Fruit fly (Drosophila melanogaster) whole organism, embryonic: ENCODE data around the gene pot.
A peak's percentile ranks its signal among the peaks of the same experiment; 100 is the strongest.

ENCODE experiments used
- Bdp1 ChIP-seq: fragments of 200-800 bp; sonication (Bioruptor generic); optimal IDR thresholded peaks from 3 replicates; lab custom pipeline; 2016; ENCODE audit warnings: missing biosample characterization, missing genetic modification characterization
- CG10431 ChIP-seq: fragments of 200-800 bp; sonication (Bioruptor generic); optimal IDR thresholded peaks from 3 replicates; lab custom pipeline; 2018; ENCODE audit warnings: missing biosample characterization, mild to moderate bottlenecking, missing genetic modification characterization
- CG11695 ChIP-seq: fragments of 200-800 bp; sonication (Bioruptor generic); IDR thresholded peaks from 3 replicates; pipeline ENCODE4 v1.3.6; 2022; ENCODE audit warnings: missing biosample characterization, missing genetic modification characterization
- CG11723 ChIP-seq: fragments of 200-800 bp; sonication (Bioruptor generic); optimal IDR thresholded peaks from 2 replicates; lab custom pipeline; 2017; ENCODE audit warnings: missing biosample characterization, mild to moderate bottlenecking, missing genetic modification characterization
- CG1233 ChIP-seq: fragments of 200-800 bp; sonication (Bioruptor generic); optimal IDR thresholded peaks from 4 replicates; lab custom pipeline; 2018; ENCODE audit warnings: missing biosample characterization, mild to moderate bottlenecking, missing genetic modification characterization
- CG12659 ChIP-seq: fragments of 200-800 bp; sonication (Bioruptor generic); optimal IDR thresholded peaks from 3 replicates; lab custom pipeline; 2017; ENCODE audit warnings: mild to moderate bottlenecking, missing biosample characterization, missing genetic modification reagents, missing genetic modification characterization
- CG13424 ChIP-seq: fragments of 200-800 bp; sonication (Bioruptor generic); optimal IDR thresholded peaks from 2 replicates; lab custom pipeline; 2019; ENCODE audit warnings: missing biosample characterization, mild to moderate bottlenecking, missing genetic modification characterization, moderate library complexity
- CG13894 ChIP-seq: fragments of 200-800 bp; sonication (Bioruptor generic); optimal IDR thresholded peaks from 3 replicates; lab custom pipeline; 2018; ENCODE audit warnings: missing biosample characterization, mild to moderate bottlenecking, missing genetic modification characterization, moderate library complexity
- CG14014 ChIP-seq: fragments of 200-800 bp; sonication (Bioruptor generic); IDR thresholded peaks from 2 replicates; pipeline ENCODE4 v1.3.6; 2022; ENCODE audit warnings: missing biosample characterization, missing genetic modification characterization
- CG14050 ChIP-seq: fragments of 200-800 bp; sonication (Bioruptor generic); IDR thresholded peaks from 3 replicates; pipeline ENCODE4 v1.3.6; 2022; ENCODE audit warnings: missing biosample characterization, missing genetic modification characterization
- CG14965 ChIP-seq: fragments of 200-800 bp; sonication (Bioruptor generic); optimal IDR thresholded peaks from 2 replicates; lab custom pipeline; 2016; ENCODE audit warnings: missing biosample characterization, missing genetic modification characterization, borderline replicate concordance
- CG15073 ChIP-seq: fragments of 200-800 bp; sonication (Bioruptor generic); optimal IDR thresholded peaks from 2 replicates; lab custom pipeline; 2016; ENCODE audit warnings: missing biosample characterization, missing genetic modification characterization
- CG15514 ChIP-seq: fragments of 200-800 bp; sonication (Bioruptor generic); optimal IDR thresholded peaks from 3 replicates; lab custom pipeline; 2017; ENCODE audit warnings: missing biosample characterization, missing genetic modification characterization, mild to moderate bottlenecking, moderate library complexity, missing genetic modification reagents
- CG2129 ChIP-seq: fragments of 200-800 bp; sonication (Bioruptor generic); IDR thresholded peaks from 2 replicates; pipeline ENCODE4 v1.3.6; 2022; ENCODE audit warnings: missing biosample characterization, missing genetic modification characterization; ENCODE audit not compliant: partially characterized antibody
- CG2875 ChIP-seq: fragments of 200-800 bp; sonication (Bioruptor generic); optimal IDR thresholded peaks from 2 replicates; lab custom pipeline; 2017; ENCODE audit warnings: missing biosample characterization, mild to moderate bottlenecking, missing genetic modification characterization, missing genetic modification reagents
- CG2889 ChIP-seq: fragments of 200-800 bp; sonication (Bioruptor generic); IDR thresholded peaks from 3 replicates; pipeline ENCODE4 v1.3.6; 2022; ENCODE audit warnings: missing biosample characterization, missing genetic modification characterization
- CG31224 ChIP-seq: fragments of 200-800 bp; sonication (Bioruptor generic); IDR thresholded peaks from 2 replicates; pipeline ENCODE4 v1.3.6; 2022; ENCODE audit warnings: missing biosample characterization, missing genetic modification characterization
- CG3407 ChIP-seq: fragments of 200-800 bp; sonication (Bioruptor generic); optimal IDR thresholded peaks from 2 replicates; lab custom pipeline; 2018; ENCODE audit warnings: missing biosample characterization, mild to moderate bottlenecking, missing genetic modification characterization
- CG4730 ChIP-seq: fragments of 200-800 bp; sonication (Bioruptor generic); IDR thresholded peaks from 2 replicates; pipeline ENCODE4 v1.3.6; 2022; ENCODE audit warnings: missing biosample characterization, missing genetic modification characterization
- CG6272 ChIP-seq: fragments of 200-800 bp; sonication (Bioruptor generic); IDR thresholded peaks from 2 replicates; pipeline ENCODE4 v1.3.6; 2022; ENCODE audit warnings: missing biosample characterization, missing genetic modification characterization
- CG8089 ChIP-seq: fragments of 200-800 bp; sonication (Bioruptor generic); optimal IDR thresholded peaks from 3 replicates; lab custom pipeline; 2016; ENCODE audit warnings: missing biosample characterization, missing genetic modification characterization
- CG8281 ChIP-seq: fragments of 200-800 bp; sonication (Bioruptor generic); optimal IDR thresholded peaks from 2 replicates; lab custom pipeline; 2018; ENCODE audit warnings: missing biosample characterization, mild to moderate bottlenecking, missing genetic modification characterization, moderate library complexity
- CG8359 ChIP-seq: fragments of 200-800 bp; sonication (Bioruptor generic); optimal IDR thresholded peaks from 2 replicates; lab custom pipeline; 2017; ENCODE audit warnings: missing biosample characterization, mild to moderate bottlenecking, missing genetic modification characterization, borderline replicate concordance
- CG9727 ChIP-seq: fragments of 200-800 bp; sonication (Bioruptor generic); optimal IDR thresholded peaks from 3 replicates; lab custom pipeline; 2017; ENCODE audit warnings: missing biosample characterization, mild to moderate bottlenecking, missing genetic modification characterization
- D19A ChIP-seq: fragments of 200-800 bp; optimal IDR thresholded peaks from 3 replicates; lab custom pipeline; 2019; ENCODE audit warnings: missing biosample characterization, mild to moderate bottlenecking, missing genetic modification characterization, moderate library complexity
- Dad ChIP-seq: fragments of 200-800 bp; sonication (Bioruptor generic); optimal IDR thresholded peaks from 3 replicates; lab custom pipeline; 2016; ENCODE audit warnings: missing biosample characterization, missing genetic modification characterization
- Deaf1 ChIP-seq: fragments of 200-800 bp; optimal IDR thresholded peaks from 3 replicates; lab custom pipeline; 2019; ENCODE audit warnings: missing biosample characterization, mild to moderate bottlenecking, missing genetic modification characterization, moderate library complexity
- Dek ChIP-seq: fragments of 200-800 bp; sonication (Bioruptor generic); optimal IDR thresholded peaks from 3 replicates; lab custom pipeline; 2019; ENCODE audit warnings: missing biosample characterization, mild to moderate bottlenecking, missing genetic modification characterization, moderate library complexity
- Fer3 ChIP-seq: fragments of 200-800 bp; sonication (Bioruptor generic); optimal IDR thresholded peaks from 2 replicates; lab custom pipeline; 2018; ENCODE audit warnings: missing biosample characterization, mild to moderate bottlenecking, missing genetic modification characterization, moderate library complexity
- Gug ChIP-seq: fragments of 200-800 bp; sonication (Bioruptor generic); IDR thresholded peaks from 4 replicates; pipeline ENCODE4 v1.3.6; 2022; ENCODE audit warnings: missing biosample characterization, missing genetic modification characterization
- HHEX ChIP-seq: fragments of 200-800 bp; sonication (Bioruptor generic); optimal IDR thresholded peaks from 3 replicates; lab custom pipeline; 2017; ENCODE audit warnings: missing biosample characterization, mild to moderate bottlenecking, missing genetic modification characterization, missing genetic modification reagents
- Kr ChIP-seq: fragments of 200-800 bp; sonication (Bioruptor generic); optimal IDR thresholded peaks from 2 replicates; lab custom pipeline; 2017; ENCODE audit warnings: missing biosample characterization, mild to moderate bottlenecking, missing genetic modification characterization
- Lhr ChIP-seq: fragments of 200-800 bp; sonication (Bioruptor generic); optimal IDR thresholded peaks from 3 replicates; lab custom pipeline; 2017; ENCODE audit warnings: mild to moderate bottlenecking, missing biosample characterization, missing genetic modification reagents, missing genetic modification characterization
- Trl ChIP-seq, 3 experiments: fragments of >200 bp in 2 of 3; fragments of 200-800 bp in 1 of 3; sonication (Bioruptor generic) in 1 of 3; optimal IDR thresholded peaks; 2 replicates in 1 of 3; 3 replicates in 2 of 3; lab custom pipeline; 2016 to 2017; ENCODE audit warnings: missing biosample characterization in 1 of 3, missing genetic modification characterization in 1 of 3
- az2 ChIP-seq: fragments of 200-800 bp; sonication (Bioruptor generic); optimal IDR thresholded peaks from 3 replicates; lab custom pipeline; 2016; ENCODE audit warnings: missing biosample characterization, missing genetic modification characterization
- eyg ChIP-seq: fragments of 200-800 bp; sonication (Bioruptor generic); optimal IDR thresholded peaks from 3 replicates; lab custom pipeline; 2016; ENCODE audit warnings: missing biosample characterization, missing genetic modification characterization
- fd102C ChIP-seq: fragments of 200-800 bp; sonication (Bioruptor generic); optimal IDR thresholded peaks from 2 replicates; lab custom pipeline; 2018; ENCODE audit warnings: missing biosample characterization, mild to moderate bottlenecking, missing genetic modification characterization, moderate library complexity
- gfzf ChIP-seq: fragments of 200-800 bp; sonication (Bioruptor generic); optimal IDR thresholded peaks from 2 replicates; lab custom pipeline; 2016; ENCODE audit warnings: missing biosample characterization, mild to moderate bottlenecking, missing genetic modification characterization, moderate library complexity
- insv ChIP-seq, 2 experiments: fragments of 200-800 bp; sonication (Bioruptor generic); optimal IDR thresholded peaks; 3 replicates each; lab custom pipeline; 2016 to 2018; ENCODE audit warnings: missing biosample characterization in 2 of 2, missing genetic modification characterization in 2 of 2
- jumu ChIP-seq: fragments of 200-800 bp; sonication (Bioruptor generic); optimal IDR thresholded peaks from 3 replicates; lab custom pipeline; 2016; ENCODE audit warnings: missing biosample characterization, missing genetic modification characterization
- lilli ChIP-seq: fragments of 200-800 bp; sonication (Bioruptor generic); optimal IDR thresholded peaks from 3 replicates; lab custom pipeline; 2016; ENCODE audit warnings: missing biosample characterization, missing genetic modification characterization
- peb ChIP-seq: fragments of 200-800 bp; sonication (Bioruptor generic); IDR thresholded peaks from 2 replicates; pipeline ENCODE4 v1.3.6; 2022; ENCODE audit warnings: missing biosample characterization, missing genetic modification characterization
- ranshi ChIP-seq: fragments of 200-800 bp; sonication (Bioruptor generic); IDR thresholded peaks from 2 replicates; pipeline ENCODE4 v1.3.6; 2022; ENCODE audit warnings: missing biosample characterization, missing genetic modification characterization
- sr ChIP-seq: fragments of 200-800 bp; sonication (Bioruptor generic); IDR thresholded peaks from 3 replicates; pipeline ENCODE4 v1.3.6; 2022; ENCODE audit warnings: missing biosample characterization, missing genetic modification characterization
- tio ChIP-seq: fragments of 200-800 bp; sonication (Bioruptor generic); optimal IDR thresholded peaks from 2 replicates; lab custom pipeline; 2017; ENCODE audit warnings: missing biosample characterization, missing genetic modification characterization, inconsistent platforms
- trh ChIP-seq: fragments of 200-800 bp; sonication (Bioruptor generic); optimal IDR thresholded peaks from 2 replicates; lab custom pipeline; 2016; ENCODE audit warnings: missing biosample characterization, missing genetic modification characterization
- ttk ChIP-seq: fragments of 200-800 bp; sonication (Bioruptor generic); IDR thresholded peaks from 2 replicates; pipeline ENCODE4 v2.1.2; 2022; ENCODE audit warnings: missing biosample characterization, missing genetic modification characterization
- zfh1 ChIP-seq: fragments of 200-800 bp; sonication (Bioruptor generic); IDR thresholded peaks from 3 replicates; pipeline ENCODE4 v1.3.6; 2022; ENCODE audit warnings: missing biosample characterization, missing genetic modification characterization

pot gene

dm6 chrX:11857522-11858438, 59.3 kb downstream of the pot start (continued):
- TF ChIP-seq Trl (optimal IDR thresholded peaks at IDR 0.05; lab: Kevin White, UChicago) (no peak), Trl (GFP tag; optimal IDR thresholded peaks at IDR 0.05; lab: Kevin White, UChicago) (peak; percentile 67), ttk (GFP tag; lab: Robert Waterston, UW) (peak; percentile 84), CG2875 (GFP tag; lab: Kevin White, UChicago) (peak; percentile 48), CG10431 (no peak), peb (GFP tag; lab: Robert Waterston, UW) (peak; percentile 73; the same call in 1 of the 2 replicates), az2 (peak; percentile 73), CG2129 (no peak), trh (peak; percentile 56), CG14014 (peak; percentile 88), CG13424 (tag; lab: Kevin White, UChicago) (peak; percentile 77), CG31224 (GFP tag; lab: Robert Waterston, UW) (peak; percentile 52), fd102C (GFP tag; lab: Kevin White, UChicago) (no peak), CG14050 (GFP tag; lab: Robert Waterston, UW) (peak; percentile 70), Lhr (GFP tag; lab: Kevin White, UChicago) (peak; percentile 42), gfzf (GFP tag; lab: Kevin White, UChicago) (no peak), CG8281 (tag; lab: Kevin White, UChicago) (peak; percentile 74), Gug (GFP tag; lab: Robert Waterston, UW) (peak; percentile 70; the same call in 3 of the 4 replicates), zfh1 (GFP tag; lab: Robert Waterston, UW) (peak; percentile 86), CG2889 (GFP tag; lab: Robert Waterston, UW) (0 out of 3 replicates have a peak, but pooled peaks have one; percentile 35), Dad (peak; percentile 66), HHEX (peak; percentile 32), Dek (tag; lab: Kevin White, UChicago) (peak; percentile 43), sr (GFP tag; lab: Robert Waterston, UW) (peak; percentile 68; the same call in 2 of the 3 replicates), CG15073 (GFP tag; lab: Kevin White, UChicago) (no peak), CG14965 (no peak), CG4730 (peak; percentile 79), jumu (GFP tag; lab: Kevin White, UChicago) (peak; percentile 64), lilli (GFP tag; lab: Kevin White, UChicago) (peak; percentile 85), CG11723 (GFP tag; lab: Kevin White, UChicago) (peak; percentile 36), Kr (GFP tag; lab: Kevin White, UChicago) (no peak), CG13894 (tag; lab: Kevin White, UChicago) (no peak), CG8089 (GFP tag; lab: Kevin White, UChicago) (peak; percentile 26), CG9727 (peak; percentile 74), CG12659 (GFP tag; lab: Kevin White, UChicago) (peak; percentile 64), eyg (GFP tag; lab: Kevin White, UChicago) (peak; percentile 55), insv (GFP tag; optimal IDR thresholded peaks at IDR 0.05; lab: Kevin White, UChicago) (no peak), CG3407 (peak; percentile 59), ranshi (GFP tag; lab: Robert Waterston, UW) (peak; percentile 75), Fer3 (tag; lab: Kevin White, UChicago) (peak; percentile 66), CG8359 (GFP tag; lab: Kevin White, UChicago) (peak; percentile 71), CG1233 (GFP tag; lab: Kevin White, UChicago) (peak; percentile 89), CG11695 (peak; percentile 81), CG6272 (GFP tag; lab: Robert Waterston, UW) (peak; percentile 74), Deaf1 (tag; lab: Kevin White, UChicago) (no peak), D19A (tag; lab: Kevin White, UChicago) (no peak), Bdp1 (peak; percentile 32), tio (GFP tag; lab: Kevin White, UChicago) (peak; percentile 18), CG15514 (GFP tag; lab: Kevin White, UChicago) (peak; percentile 32)
